Comparison of ENCODE assay signal across 1 fruit fly cellular context in the genomic region with DNA sequence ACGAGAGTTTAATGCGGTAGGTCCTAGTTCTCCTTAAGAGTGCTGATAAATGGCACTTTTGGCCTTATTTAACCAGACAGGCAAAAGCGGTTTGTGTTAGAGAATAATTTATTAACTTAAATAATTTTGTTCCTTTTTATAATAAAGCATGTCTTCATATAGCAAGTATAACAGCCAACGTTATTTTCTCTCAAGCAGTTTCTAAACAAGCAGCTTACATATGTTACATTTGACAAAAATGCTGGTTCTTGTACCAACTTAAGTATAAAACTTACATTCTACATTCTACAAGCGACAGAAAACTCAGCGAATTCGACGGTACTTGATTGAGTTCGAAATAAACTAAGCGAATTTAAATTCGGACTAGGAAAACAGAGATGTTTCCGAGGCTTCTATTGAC.
TF ChIP-seq lines count a peak whose summit lies in the region.

No protein-coding gene starts in this region.

TF ChIP-seq in whole organism, embryonic, 481 proteins besides CTCF, POLR2A, EP300 and RAD21 (continued from another document):
- TF ChIP-seq CG7271 (tag; optimal IDR thresholded peaks at IDR 0.05; lab: Kevin White, UChicago) (peak; percentile 24), tio (GFP tag; optimal IDR thresholded peaks at IDR 0.05; lab: Kevin White, UChicago) (no peak), zen (tag; optimal IDR thresholded peaks at IDR 0.05; lab: Kevin White, UChicago) (peak; percentile 16), trh (GFP tag; optimal IDR thresholded peaks at IDR 0.05; lab: Kevin White, UChicago) (no peak), Lhr (GFP tag; optimal IDR thresholded peaks at IDR 0.05; lab: Kevin White, UChicago) (peak; percentile 67), CG10147 (GFP tag; optimal IDR thresholded peaks at IDR 0.05; lab: Kevin White, UChicago) (no peak), br (optimal IDR thresholded peaks at IDR 0.05; lab: Kevin White, UChicago) (no peak), Myb (GFP tag; optimal IDR thresholded peaks at IDR 0.05; lab: Kevin White, UChicago) (peak; percentile 55), CG2199 (GFP tag; IDR thresholded peaks at IDR 0.05; lab: Robert Waterston, UW) (peak; percentile 83; the same call in 2 of the 3 replicates), Doc3 (GFP tag; IDR thresholded peaks at IDR 0.05; lab: Robert Waterston, UW; ENCODE audit: partially characterized antibody) (no peak), Bgb (GFP tag; IDR thresholded peaks at IDR 0.05; lab: Robert Waterston, UW; ENCODE audit: partially characterized antibody) (0 out of 2 replicates have a peak, but pooled peaks have one; percentile 59), CG17829 (tag; optimal IDR thresholded peaks at IDR 0.05; lab: Kevin White, UChicago) (peak; percentile 27), grn (GFP tag; optimal IDR thresholded peaks at IDR 0.05; lab: Kevin White, UChicago) (no peak), CG42726 (GFP tag; IDR thresholded peaks at IDR 0.05; lab: Robert Waterston, UW; ENCODE audit: partially characterized antibody) (peak; percentile 54; the same call in 1 of the 2 replicates), CG11504 (tag; optimal IDR thresholded peaks at IDR 0.05; lab: Kevin White, UChicago) (peak; percentile 81), CG1603 (tag; optimal IDR thresholded peaks at IDR 0.05; lab: Kevin White, UChicago) (peak; percentile 55), Spps (tag; optimal IDR thresholded peaks at IDR 0.05; lab: Kevin White, UChicago) (no peak), Aef1 (GFP tag; IDR thresholded peaks at IDR 0.05; lab: Robert Waterston, UW) (no peak), Meics (GFP tag; optimal IDR thresholded peaks at IDR 0.05; lab: Kevin White, UChicago) (no peak), HmgD (GFP tag; optimal IDR thresholded peaks at IDR 0.05; lab: Kevin White, UChicago) (peak; percentile 40), lola (GFP tag; optimal IDR thresholded peaks at IDR 0.05; lab: Kevin White, UChicago) (peak in 1 of 3 experiments; percentile 6), Ets65A (GFP tag; lab: Kevin White, UChicago) (peak; percentile 72), CG8290 (GFP tag; optimal IDR thresholded peaks at IDR 0.05; lab: Kevin White, UChicago) (peak; percentile 33), CG8290 (tag; optimal IDR thresholded peaks at IDR 0.05; lab: Kevin White, UChicago) (no peak)
